Worm (Caenorhabditis elegans) whole organism, L4 larva: ENCODE results near the gene cccp-1.

Experiments used
- F49E8.2 ChIP-seq: sonication (generic microtip); optimal IDR thresholded peaks from 2 replicates; lab custom pipeline; 2016; ENCODE audit warnings: missing compliant biosample characterization, mild to moderate bottlenecking, missing genetic modification characterization, borderline replicate concordance
- egl-27 ChIP-seq: sonication (generic microtip); optimal IDR thresholded peaks from 3 replicates; lab custom pipeline; 2017; ENCODE audit warnings: missing biosample characterization, missing genetic modification reagents, missing genetic modification characterization
- fos-1 ChIP-seq: fragments of 150-350 bp; optimal IDR thresholded peaks from 2 replicates; lab custom pipeline; 2014; ENCODE audit warnings: missing biosample characterization, missing genetic modification characterization
- hlh-30 ChIP-seq: sonication (generic microtip); optimal IDR thresholded peaks from 2 replicates; lab custom pipeline; 2017; ENCODE audit warnings: antibody characterized with exemption, mild to moderate bottlenecking, missing genetic modification characterization, missing compliant biosample characterization; ENCODE audit not compliant: insufficient read depth
- jun-1 ChIP-seq: fragments of 150-350 bp; optimal IDR thresholded peaks from 2 replicates; lab custom pipeline; 2014; ENCODE audit warnings: missing biosample characterization, missing genetic modification reagents, missing genetic modification characterization
- mdl-1 ChIP-seq, 2 experiments: fragments of 150-350 bp in 1 of 2; sonication (generic microtip) in 1 of 2; optimal IDR thresholded peaks; 2 replicates each; lab custom pipeline; 2014 to 2017; ENCODE audit warnings: missing biosample characterization in 2 of 2, missing genetic modification characterization in 2 of 2
- mxl-2 ChIP-seq: fragments of 200-800 bp; sonication (Bioruptor generic); conservative IDR thresholded peaks from 2 replicates; pipeline ENCODE4 v1.3.6; 2022; ENCODE audit warnings: missing genetic modification reagents, missing genetic modification characterization, missing compliant biosample characterization
- nhr-11 ChIP-seq: fragments of 150-350 bp; optimal IDR thresholded peaks from 2 replicates; lab custom pipeline; 2014; ENCODE audit warnings: missing biosample characterization, missing genetic modification characterization
- nhr-237 ChIP-seq: sonication (generic microtip); optimal IDR thresholded peaks from 2 replicates; lab custom pipeline; 2017; ENCODE audit warnings: missing biosample characterization, missing genetic modification characterization
- nhr-25 ChIP-seq: sonication (generic microtip); optimal IDR thresholded peaks from 2 replicates; lab custom pipeline; 2017; ENCODE audit warnings: missing genetic modification characterization, mild to moderate bottlenecking, missing compliant biosample characterization, antibody characterized with exemption, moderate library complexity, borderline replicate concordance; ENCODE audit not compliant: insufficient read depth
- nhr-6 ChIP-seq: fragments of 150-350 bp; optimal IDR thresholded peaks from 2 replicates; lab custom pipeline; 2014; ENCODE audit warnings: missing biosample characterization, missing genetic modification characterization
- php-3 ChIP-seq: fragments of 200-800 bp; sonication (Bioruptor generic); IDR thresholded peaks from 2 replicates; pipeline ENCODE4 v1.3.6; 2022; ENCODE audit warnings: missing genetic modification reagents, missing genetic modification characterization, missing compliant biosample characterization
- unc-62 ChIP-seq, 3 experiments: fragments of 150-350 bp in 1 of 3; sonication (generic microtip); optimal IDR thresholded peaks in 2 of 3; peaks in 1 of 3; 1 replicate in 1 of 3; 2 replicates in 2 of 3; lab custom pipeline; 2014 to 2017; ENCODE audit warnings: missing biosample characterization in 3 of 3, missing genetic modification characterization in 3 of 3, missing genetic modification reagents in 3 of 3, missing genotype in 1 of 3
- zag-1 ChIP-seq: fragments of 150-350 bp; optimal IDR thresholded peaks from 2 replicates; lab custom pipeline; 2014; ENCODE audit warnings: missing biosample characterization, missing genetic modification characterization

DNA sequence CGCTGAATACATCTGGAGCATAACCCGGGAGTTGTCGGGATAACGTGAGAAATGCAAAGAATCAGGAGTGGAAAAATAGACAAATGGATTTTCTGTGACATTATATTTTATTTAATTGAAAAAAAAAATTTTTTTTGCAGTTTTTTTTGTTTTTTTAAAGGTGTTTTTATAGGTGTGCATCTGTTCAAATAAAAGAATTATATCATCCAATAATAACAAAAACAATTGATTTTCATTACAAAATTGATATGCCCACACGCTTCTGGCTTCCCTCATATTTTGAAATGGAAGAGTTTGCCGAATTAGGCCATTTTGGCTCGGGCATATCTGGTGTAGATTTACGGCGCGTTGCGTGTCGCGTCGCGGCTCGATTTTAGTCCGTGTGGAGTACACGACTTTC lies 19.3 kb downstream of the cccp-1 start, which contains the start of gene Y49E10.25:
- TF ChIP-seq nhr-6 (tag; lab: Kevin White, UChicago) (no peak), mxl-2 (GFP tag; lab: Robert Waterston, UW) (no peak), php-3 (no peak), zag-1 (no peak), nhr-25 (tag; lab: Kevin White, UChicago) (no peak), mdl-1 (tag; optimal IDR thresholded peaks at IDR 0.05; lab: Kevin White, UChicago) (no peak), hlh-30 (tag; lab: Kevin White, UChicago) (no peak), nhr-237 (tag; lab: Kevin White, UChicago) (no peak), fos-1 (no peak), egl-27 (tag; lab: Kevin White, UChicago) (no peak), unc-62 (GFP tag; optimal IDR thresholded peaks at IDR 0.05 in 1 of 2; lab: Kevin White, UChicago) (no peak), unc-62 (tag; optimal IDR thresholded peaks at IDR 0.05; lab: Kevin White, UChicago) (no peak), nhr-11 (tag; lab: Kevin White, UChicago) (no peak), jun-1 (tag; lab: Kevin White, UChicago) (no peak), F49E8.2 (tag; lab: Kevin White, UChicago) (no peak)
